Fruit fly (Drosophila melanogaster) S2 (cell line): ENCODE results near the gene Ctns.

Experiments
- CG8478 ChIP-seq: fragments of >200 bp; optimal IDR thresholded peaks from 2 replicates; lab custom pipeline; 2018
- CTCF ChIP-seq, 2 experiments: fragments of >200 bp; optimal IDR thresholded peaks; 2 replicates each; lab custom pipeline; 2018

DNA sequence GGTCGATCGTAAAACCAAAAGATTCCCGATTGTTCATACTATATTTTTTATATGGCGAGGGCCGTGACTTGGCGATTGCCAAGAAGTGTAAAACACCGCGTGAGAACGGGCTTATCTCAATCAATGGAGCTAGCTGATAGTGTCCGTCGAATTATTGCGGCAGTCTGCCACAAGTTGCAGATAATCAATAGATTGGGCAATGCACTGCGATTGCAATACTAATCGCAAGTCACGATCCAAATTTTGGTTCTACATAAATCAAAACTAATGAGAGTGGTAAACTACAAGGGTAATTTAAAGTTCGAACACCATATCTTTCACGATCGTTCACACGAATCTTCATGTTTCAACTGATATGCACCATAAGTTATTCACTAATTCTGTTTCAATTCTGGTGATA is 2.0 kb downstream of the Ctns start:
- no peak for TF ChIP-seq CTCF (optimal IDR thresholded peaks at IDR 0.05; lab: Kevin White, UChicago)
- no peak for TF ChIP-seq CG8478 (lab: Kevin White, UChicago)
